Worm (Caenorhabditis elegans) whole organism, L1 larva: Measurements from ENCODE around the gene srd-74.

Experiments used
- C04F5.9 ChIP-seq: sonication (generic microtip); optimal IDR thresholded peaks from 2 replicates; lab custom pipeline; 2016; ENCODE audit warnings: missing genetic modification characterization, missing compliant biosample characterization
- C16A3.4 ChIP-seq: fragments of 150-350 bp; optimal IDR thresholded peaks from 2 replicates; lab custom pipeline; 2014; ENCODE audit warnings: missing biosample characterization, missing genetic modification characterization
- F16B12.6 ChIP-seq: fragments of 150-350 bp; optimal IDR thresholded peaks from 2 replicates; lab custom pipeline; 2014; ENCODE audit warnings: missing biosample characterization, missing genetic modification characterization
- alr-1 ChIP-seq: fragments of 200-800 bp; sonication (Bioruptor generic); optimal IDR thresholded peaks from 2 replicates; lab custom pipeline; 2018; ENCODE audit warnings: borderline replicate concordance, mild to moderate bottlenecking, missing genetic modification characterization, missing compliant biosample characterization
- ceh-90 ChIP-seq: sonication (generic microtip); optimal IDR thresholded peaks from 2 replicates; lab custom pipeline; 2016; ENCODE audit warnings: missing genetic modification characterization, missing compliant biosample characterization
- ces-1 ChIP-seq: fragments of 150-350 bp; optimal IDR thresholded peaks from 2 replicates; lab custom pipeline; 2014; ENCODE audit warnings: missing biosample characterization, missing genetic modification reagents, missing genetic modification characterization
- dpl-1 ChIP-seq, 3 experiments: fragments of 150-350 bp in 2 of 3; sonication (generic microtip) in 1 of 3; optimal IDR thresholded peaks; 2 replicates each; lab custom pipeline; 2014 to 2017; ENCODE audit warnings: missing biosample characterization in 3 of 3, missing genetic modification characterization in 3 of 3, missing genetic modification reagents in 3 of 3
- efl-3 ChIP-seq: fragments of 200-800 bp; sonication (Bioruptor generic); optimal IDR thresholded peaks from 2 replicates; lab custom pipeline; 2018; ENCODE audit warnings: mild to moderate bottlenecking, missing genetic modification characterization, missing compliant biosample characterization
- elt-2 ChIP-seq: sonication (generic microtip); optimal IDR thresholded peaks from 2 replicates; lab custom pipeline; 2016; ENCODE audit warnings: missing genetic modification characterization, mild to moderate bottlenecking, inconsistent platforms, missing compliant biosample characterization, missing genetic modification reagents
- elt-3 ChIP-seq, 6 experiments: fragments of 150-350 bp in 1 of 6; sonication (generic microtip); optimal IDR thresholded peaks; 2 replicates each; lab custom pipeline; 2017 to 2018; ENCODE audit warnings: missing biosample characterization in 6 of 6, missing genetic modification characterization in 6 of 6, inconsistent platforms in 1 of 6
- fkh-10 ChIP-seq: sonication (generic microtip); optimal IDR thresholded peaks from 2 replicates; lab custom pipeline; 2017; ENCODE audit warnings: missing biosample characterization, missing genetic modification reagents, missing genetic modification characterization
- fkh-8 ChIP-seq: sonication (generic microtip); optimal IDR thresholded peaks from 2 replicates; lab custom pipeline; 2016; ENCODE audit warnings: mild to moderate bottlenecking, missing genetic modification characterization, missing compliant biosample characterization
- grh-1 ChIP-seq: fragments of 200-800 bp; sonication (Bioruptor generic); IDR thresholded peaks from 2 replicates; pipeline ENCODE4 v1.3.6; 2022; ENCODE audit warnings: missing genetic modification reagents, missing genetic modification characterization, missing compliant biosample characterization
- hlh-4 ChIP-seq: sonication (generic microtip); optimal IDR thresholded peaks from 2 replicates; lab custom pipeline; 2016; ENCODE audit warnings: mild to moderate bottlenecking, missing genetic modification characterization, missing compliant biosample characterization
- irx-1 ChIP-seq: sonication (generic microtip); optimal IDR thresholded peaks from 2 replicates; lab custom pipeline; 2016; ENCODE audit warnings: missing genetic modification characterization, missing compliant biosample characterization
- isw-1 ChIP-seq: fragments of 200-800 bp; sonication (Bioruptor generic); IDR thresholded peaks from 2 replicates; pipeline ENCODE4 v1.3.6; 2022; ENCODE audit warnings: missing genetic modification characterization, missing compliant biosample characterization
- jun-1 ChIP-seq: fragments of 150-350 bp; optimal IDR thresholded peaks from 2 replicates; lab custom pipeline; 2014; ENCODE audit warnings: missing biosample characterization, missing genetic modification reagents, missing genetic modification characterization
- lin-14 ChIP-seq: fragments of 200-800 bp; sonication (Bioruptor generic); optimal IDR thresholded peaks from 2 replicates; lab custom pipeline; 2018; ENCODE audit warnings: mild to moderate bottlenecking, missing genetic modification characterization, moderate library complexity, missing compliant biosample characterization
- lin-15B ChIP-seq: fragments of 150-350 bp; sonication (generic microtip); optimal IDR thresholded peaks from 3 replicates; lab custom pipeline; 2014; ENCODE audit warnings: missing biosample characterization, missing genetic modification characterization
- lin-35 ChIP-seq, 2 experiments: fragments of 150-350 bp; optimal IDR thresholded peaks; 2 replicates each; lab custom pipeline; 2014; ENCODE audit warnings: missing biosample characterization in 2 of 2, missing genetic modification characterization in 2 of 2, missing genetic modification reagents in 2 of 2
- lir-3 ChIP-seq: sonication (generic microtip); optimal IDR thresholded peaks from 2 replicates; lab custom pipeline; 2016; ENCODE audit warnings: mild to moderate bottlenecking, missing genetic modification characterization, moderate library complexity, missing compliant biosample characterization; ENCODE audit not compliant: poor library complexity
- lsy-2 ChIP-seq, 2 experiments: fragments of 150-350 bp; optimal IDR thresholded peaks; 2 replicates each; lab custom pipeline; 2014; ENCODE audit warnings: missing biosample characterization in 2 of 2, missing genetic modification characterization in 2 of 2
- mab-9 ChIP-seq: fragments of 200-800 bp; sonication (Bioruptor generic); IDR thresholded peaks from 2 replicates; pipeline ENCODE4 v1.3.6; 2022; ENCODE audit warnings: missing genetic modification reagents, missing genetic modification characterization, missing compliant biosample characterization
- mef-2 ChIP-seq: fragments of 150-350 bp; optimal IDR thresholded peaks from 2 replicates; lab custom pipeline; 2014; ENCODE audit warnings: missing biosample characterization, missing genetic modification characterization
- nhr-12 ChIP-seq: sonication (generic microtip); optimal IDR thresholded peaks from 2 replicates; lab custom pipeline; 2017; ENCODE audit warnings: missing biosample characterization, missing genetic modification characterization
- nhr-20 ChIP-seq: sonication (generic microtip); optimal IDR thresholded peaks from 2 replicates; lab custom pipeline; 2016; ENCODE audit warnings: mild to moderate bottlenecking, missing genetic modification characterization, missing compliant biosample characterization
- nhr-47 ChIP-seq: sonication (generic microtip); optimal IDR thresholded peaks from 2 replicates; lab custom pipeline; 2016; ENCODE audit warnings: mild to moderate bottlenecking, missing genetic modification characterization, moderate library complexity, missing compliant biosample characterization
- nhr-71 ChIP-seq: sonication (generic microtip); optimal IDR thresholded peaks from 2 replicates; lab custom pipeline; 2016; ENCODE audit warnings: mild to moderate bottlenecking, missing genetic modification characterization, moderate library complexity, missing compliant biosample characterization
- nhr-76 ChIP-seq: sonication (generic microtip); optimal IDR thresholded peaks from 2 replicates; lab custom pipeline; 2017; ENCODE audit warnings: missing biosample characterization, missing genetic modification characterization
- nhr-77 ChIP-seq: fragments of 150-350 bp; optimal IDR thresholded peaks from 2 replicates; lab custom pipeline; 2014; ENCODE audit warnings: missing biosample characterization, missing genetic modification characterization
- nhr-85 ChIP-seq: sonication (generic microtip); peaks from one replicate; lab custom pipeline; 2016; ENCODE audit warnings: missing genetic modification characterization, inconsistent platforms, missing compliant biosample characterization
- pag-3 ChIP-seq: sonication (generic microtip); optimal IDR thresholded peaks from 2 replicates; lab custom pipeline; 2017; ENCODE audit warnings: missing genetic modification characterization, mild to moderate bottlenecking, missing compliant biosample characterization, antibody characterized with exemption, borderline replicate concordance; ENCODE audit not compliant: insufficient read depth
- pqm-1 ChIP-seq: sonication (generic microtip); optimal IDR thresholded peaks from 3 replicates; lab custom pipeline; 2017; ENCODE audit warnings: missing biosample characterization, missing genetic modification characterization
- rnt-1 ChIP-seq: sonication (generic microtip); optimal IDR thresholded peaks from 2 replicates; lab custom pipeline; 2016; ENCODE audit warnings: mild to moderate bottlenecking, missing genetic modification characterization, moderate library complexity, missing compliant biosample characterization
- skn-1 ChIP-seq: fragments of 150-350 bp; optimal IDR thresholded peaks from 2 replicates; lab custom pipeline; 2014; ENCODE audit warnings: missing biosample characterization, missing genetic modification characterization
- snpc-4 ChIP-seq: fragments of 150-350 bp; optimal IDR thresholded peaks from 2 replicates; lab custom pipeline; 2014; ENCODE audit warnings: missing biosample characterization, missing genetic modification characterization
- snu-23 ChIP-seq: sonication (generic microtip); optimal IDR thresholded peaks from 2 replicates; lab custom pipeline; 2016; ENCODE audit warnings: missing genetic modification characterization, missing compliant biosample characterization
- sox-4 ChIP-seq: sonication (generic microtip); optimal IDR thresholded peaks from 2 replicates; lab custom pipeline; 2016; ENCODE audit warnings: missing genetic modification characterization, missing compliant biosample characterization
- sptf-1 ChIP-seq: fragments of 150-350 bp; optimal IDR thresholded peaks from 2 replicates; lab custom pipeline; 2014; ENCODE audit warnings: missing biosample characterization, missing genetic modification characterization
- sup-37 ChIP-seq: fragments of 200-800 bp; sonication (Bioruptor generic); optimal IDR thresholded peaks from 2 replicates; lab custom pipeline; 2018; ENCODE audit warnings: mild to moderate bottlenecking, missing genetic modification characterization, missing compliant biosample characterization
- unc-30 ChIP-seq: sonication (generic microtip); optimal IDR thresholded peaks from 2 replicates; lab custom pipeline; 2017; ENCODE audit warnings: missing biosample characterization, missing genetic modification characterization
- unc-62 ChIP-seq: fragments of 150-350 bp; optimal IDR thresholded peaks from 2 replicates; lab custom pipeline; 2014; ENCODE audit warnings: missing biosample characterization, missing genetic modification reagents, missing genetic modification characterization
- unc-98 ChIP-seq: fragments of 200-800 bp; sonication (Bioruptor generic); IDR thresholded peaks from 2 replicates; pipeline ENCODE4 v1.3.6; 2022; ENCODE audit warnings: missing genetic modification characterization, missing compliant biosample characterization
- vab-15 ChIP-seq: sonication (generic microtip); optimal IDR thresholded peaks from 2 replicates; lab custom pipeline; 2017; ENCODE audit warnings: missing genotype, mild to moderate bottlenecking, missing genetic modification characterization, missing compliant biosample characterization
- xbp-1 ChIP-seq: sonication (generic microtip); optimal IDR thresholded peaks from 2 replicates; lab custom pipeline; 2016; ENCODE audit warnings: missing genetic modification characterization, missing compliant biosample characterization
- ztf-4 ChIP-seq: fragments of 150-350 bp; optimal IDR thresholded peaks from 2 replicates; lab custom pipeline; 2014; ENCODE audit warnings: missing biosample characterization, missing genetic modification characterization

srd-74 gene

DNA sequence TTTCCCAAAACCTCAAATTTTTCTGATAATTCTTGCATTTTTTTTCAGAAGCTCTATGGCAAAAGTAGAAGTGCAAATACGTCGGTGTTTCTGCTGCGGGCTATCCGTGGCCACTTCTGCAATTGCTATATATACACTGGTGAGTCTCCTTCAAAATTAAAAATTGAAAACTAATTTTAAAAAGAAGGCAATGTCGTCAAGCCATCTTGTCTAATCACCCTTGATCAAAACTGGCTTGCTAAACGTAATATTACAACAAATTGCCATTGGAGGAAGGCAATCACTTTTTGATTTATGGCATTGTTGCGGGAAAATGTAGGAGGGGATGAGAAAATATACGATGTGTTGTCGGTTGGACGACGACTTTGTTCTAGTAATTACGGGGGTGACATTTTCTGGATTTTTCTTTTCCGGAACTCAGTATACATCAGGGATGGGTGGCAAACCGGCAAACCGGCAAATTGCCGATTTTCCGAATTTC, 34.7 kb downstream of the srd-74 start, which contains the start of gene C18D11.1:
TSS of gene C18D11.1 (plus strand) at position 51 of the 481 bp plus-strand sequence.
- peak; percentile 47 for TF ChIP-seq pag-3 (tag; lab: Kevin White, UChicago)
- TF ChIP-seq nhr-47 (tag; lab: Kevin White, UChicago), result no peak
- peak; percentile 53 for TF ChIP-seq nhr-85
- TF ChIP-seq, all 84 proteins: peak for 2

DNA sequence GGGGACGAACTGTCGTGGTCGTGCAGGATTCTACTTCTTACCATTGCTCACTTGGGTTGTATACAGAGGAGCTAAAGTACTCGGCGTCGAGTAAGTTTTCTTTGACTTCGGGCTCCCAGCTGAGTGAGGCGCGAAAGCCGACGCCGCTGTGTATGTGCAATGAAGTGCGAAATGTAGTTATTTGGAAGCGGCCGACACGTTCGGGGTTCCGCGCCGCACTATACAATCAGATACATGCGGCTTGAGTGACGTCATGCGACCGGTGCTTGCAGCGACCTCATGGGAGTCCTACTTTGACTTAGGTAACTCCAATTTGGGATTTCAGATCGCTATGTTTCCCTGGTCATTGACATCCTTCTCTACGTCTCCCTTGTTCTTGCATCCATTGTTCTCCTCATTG, 36.0 kb downstream of the srd-74 start:
- no peak for TF ChIP-seq jun-1
- TF ChIP-seq irx-1 (tag; lab: Kevin White, UChicago), result no peak
- TF ChIP-seq lin-15B (tag; lab: Kevin White, UChicago), result no peak
- TF ChIP-seq snpc-4 (tag; lab: Kevin White, UChicago), result peak; percentile 90
- no peak for TF ChIP-seq ztf-4 (tag; lab: Kevin White, UChicago)
- TF ChIP-seq elt-3 (tag; optimal IDR thresholded peaks at IDR 0.05; lab: Kevin White, UChicago), result no peak
- TF ChIP-seq hlh-4, result no peak
- no peak for TF ChIP-seq lin-14
- no peak for TF ChIP-seq ceh-90 (tag; lab: Kevin White, UChicago)
- peak; percentile 15 for TF ChIP-seq nhr-71 (tag; lab: Kevin White, UChicago)
- TF ChIP-seq rnt-1 (tag; lab: Kevin White, UChicago), result no peak
- TF ChIP-seq snu-23 (GFP tag; lab: Kevin White, UChicago), result no peak
- TF ChIP-seq C16A3.4, result no peak
- TF ChIP-seq fkh-8, result no peak

- peak; percentile 18 for TF ChIP-seq nhr-20 (tag; lab: Kevin White, UChicago)
- peak; percentile 57 for TF ChIP-seq elt-2 (tag; lab: Kevin White, UChicago)
- TF ChIP-seq lin-35 (GFP tag; optimal IDR thresholded peaks at IDR 0.05; lab: Kevin White, UChicago), result no peak
These were observed 40.5 kb downstream of the srd-74 start, which contains the start of gene maa-1 for ce11 chrIII:11822407-11822806. TSS of gene maa-1 (minus strand) at chrIII:11822526.

DNA sequence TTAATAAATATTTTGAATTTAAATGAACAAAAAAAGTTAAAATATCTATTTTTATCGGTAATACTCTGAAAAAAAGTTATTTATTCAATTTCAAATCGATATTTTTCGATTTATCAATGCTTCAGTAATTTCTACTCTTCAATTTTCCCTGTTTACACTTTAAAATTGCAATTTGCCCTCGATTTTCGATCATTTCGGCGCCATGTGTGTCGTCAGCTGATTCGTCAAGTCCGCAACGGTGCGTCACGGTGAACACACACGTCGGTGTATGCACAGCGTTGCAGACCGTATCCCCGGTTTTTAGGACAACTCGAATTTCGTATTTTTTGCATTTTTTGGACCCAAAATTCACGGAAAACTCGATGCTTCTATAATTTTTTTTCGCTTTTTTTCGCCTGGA, 41.4 kb downstream of the srd-74 start, which contains the start of gene C18D11.3:
TSS of gene C18D11.3 (plus strand) at position 189 of the 400 bp plus-strand sequence.
- TF ChIP-seq ztf-4 (tag; lab: Kevin White, UChicago), result peak; percentile 39
- TF ChIP-seq lsy-2 (tag; optimal IDR thresholded peaks at IDR 0.05; lab: Kevin White, UChicago), result peak; percentile 96 to 99
- no peak for TF ChIP-seq mef-2 (tag; lab: Kevin White, UChicago)
- peak; percentile 74 to 85 (median 84) for TF ChIP-seq dpl-1 (GFP tag; optimal IDR thresholded peaks at IDR 0.05; lab: Kevin White, UChicago)
- TF ChIP-seq xbp-1 (tag; lab: Kevin White, UChicago), result peak; percentile 73
- peak; percentile 38 for TF ChIP-seq fkh-10
- peak; percentile 88 for TF ChIP-seq skn-1
- no peak for TF ChIP-seq sptf-1
- TF ChIP-seq nhr-71 (tag; lab: Kevin White, UChicago), result peak; percentile 92
- no peak for TF ChIP-seq unc-62 (GFP tag; lab: Kevin White, UChicago)
- TF ChIP-seq unc-30 (tag; lab: Kevin White, UChicago), result no peak
- TF ChIP-seq snu-23 (GFP tag; lab: Kevin White, UChicago), result peak; percentile 93
- TF ChIP-seq ces-1 (GFP tag; lab: Kevin White, UChicago), result no peak
- TF ChIP-seq lin-14, result peak; percentile 94
- peak; percentile 57 for TF ChIP-seq C04F5.9 (tag; lab: Kevin White, UChicago)
- peak; percentile 6; the same call in 1 of the 2 replicates for TF ChIP-seq unc-98 (GFP tag; lab: Robert Waterston, UW)
- peak; percentile 100 for TF ChIP-seq F16B12.6 (tag; lab: Kevin White, UChicago)
- TF ChIP-seq sox-4 (tag; lab: Kevin White, UChicago), result no peak
- no peak for TF ChIP-seq nhr-76 (tag; lab: Kevin White, UChicago)
- 0 out of 2 replicates have a peak, but pooled peaks have one; percentile 16 for TF ChIP-seq grh-1
- peak; percentile 74 for TF ChIP-seq isw-1 (GFP tag; lab: Robert Waterston, UW)
- no peak for TF ChIP-seq nhr-12 (tag; lab: Kevin White, UChicago)
- peak; percentile 82 for TF ChIP-seq nhr-77 (tag; lab: Kevin White, UChicago)
- TF ChIP-seq lir-3 (tag; lab: Kevin White, UChicago), result no peak
- peak; percentile 92 for TF ChIP-seq rnt-1 (tag; lab: Kevin White, UChicago)
- TF ChIP-seq vab-15 (tag; lab: Kevin White, UChicago), result peak; percentile 77
- no peak for TF ChIP-seq efl-3 (GFP tag; lab: Kevin White, UChicago)
- TF ChIP-seq pqm-1 (tag; lab: Kevin White, UChicago), result no peak
- TF ChIP-seq alr-1 (tag; lab: Kevin White, UChicago), result no peak
- 0 out of 2 replicates have a peak, but pooled peaks have one; percentile 9 for TF ChIP-seq mab-9 (GFP tag; lab: Robert Waterston, UW)
- no peak for TF ChIP-seq sup-37 (GFP tag; lab: Kevin White, UChicago)
